Worm (Caenorhabditis elegans): ENCODE results near the gene Y57G11C.40.

ce11 chrIV:14699840-14700239 lies 4.2 kb downstream of the Y57G11C.40 start, which contains the start of gene haf-8:
- no peak for TF ChIP-seq egl-27 (tag; optimal IDR thresholded peaks at IDR 0.05)
- no peak for TF ChIP-seq ama-1 (optimal IDR thresholded peaks at IDR 0.05)
- TF ChIP-seq unc-39 (tag; optimal IDR thresholded peaks at IDR 0.05) = no peak
- no peak for TF ChIP-seq nhr-77 (tag; optimal IDR thresholded peaks at IDR 0.05)
- no peak for TF ChIP-seq nhr-11 (tag; optimal IDR thresholded peaks at IDR 0.05)
- TF ChIP-seq elt-3 (tag; optimal IDR thresholded peaks at IDR 0.05) = no peak
- no peak for TF ChIP-seq ztf-4 (tag; optimal IDR thresholded peaks at IDR 0.05)
- TF ChIP-seq blmp-1 (tag; optimal IDR thresholded peaks at IDR 0.05; ENCODE audit: insufficient read depth) = no peak
- no peak for TF ChIP-seq mdl-1 (tag; optimal IDR thresholded peaks at IDR 0.05)
- TF ChIP-seq unc-62 (GFP tag; optimal IDR thresholded peaks at IDR 0.05) = no peak
- TF ChIP-seq fos-1 (tag; optimal IDR thresholded peaks at IDR 0.05) = no peak

All from whole organism, L2 larva.